Worm (Caenorhabditis elegans) whole organism, L2 larva: ENCODE measurements around the gene nhr-118.

Source experiments
- C34F6.9 ChIP-seq: fragments of 150-350 bp; optimal IDR thresholded peaks from 2 replicates; lab custom pipeline; 2014; ENCODE audit warnings: missing biosample characterization, missing genetic modification characterization
- F13H6.1 ChIP-seq: sonication (generic microtip); optimal IDR thresholded peaks from 2 replicates; lab custom pipeline; 2016; ENCODE audit warnings: missing genetic modification characterization, missing compliant biosample characterization
- R02D3.7 ChIP-seq: fragments of 150-350 bp; optimal IDR thresholded peaks from 2 replicates; lab custom pipeline; 2014; ENCODE audit warnings: missing biosample characterization, missing genetic modification characterization
- Y55F3AM.14 ChIP-seq: fragments of 200-800 bp; sonication (Bioruptor generic); optimal IDR thresholded peaks from 2 replicates; lab custom pipeline; 2018; ENCODE audit warnings: mild to moderate bottlenecking, missing genetic modification characterization, missing compliant biosample characterization
- alr-1 ChIP-seq: fragments of 150-350 bp; optimal IDR thresholded peaks from 2 replicates; lab custom pipeline; 2014; ENCODE audit warnings: missing biosample characterization, missing genetic modification characterization
- aly-2 ChIP-seq: fragments of 150-350 bp; optimal IDR thresholded peaks from 2 replicates; lab custom pipeline; 2014; ENCODE audit warnings: missing biosample characterization, missing genetic modification characterization
- ama-1 ChIP-seq: fragments of 150-350 bp; optimal IDR thresholded peaks from 2 replicates; lab custom pipeline; 2018; ENCODE audit warnings: inconsistent platforms
- blmp-1 ChIP-seq: sonication (generic microtip); optimal IDR thresholded peaks from 2 replicates; lab custom pipeline; 2017; ENCODE audit warnings: missing genetic modification characterization, mild to moderate bottlenecking, missing compliant biosample characterization, antibody characterized with exemption, moderate library complexity; ENCODE audit not compliant: insufficient read depth
- ceh-16 ChIP-seq: fragments of 150-350 bp; optimal IDR thresholded peaks from 2 replicates; lab custom pipeline; 2014; ENCODE audit warnings: missing biosample characterization, missing genetic modification characterization
- ceh-82 ChIP-seq: fragments of 150-350 bp; optimal IDR thresholded peaks from 2 replicates; lab custom pipeline; 2014; ENCODE audit warnings: missing biosample characterization, missing genetic modification characterization
- egl-27 ChIP-seq: sonication (generic microtip); optimal IDR thresholded peaks from 3 replicates; lab custom pipeline; 2017; ENCODE audit warnings: missing biosample characterization, missing genetic modification reagents, missing genetic modification characterization
- elt-1 ChIP-seq: fragments of 150-350 bp; optimal IDR thresholded peaks from 2 replicates; lab custom pipeline; 2014; ENCODE audit warnings: missing biosample characterization, missing genetic modification characterization
- elt-3 ChIP-seq: sonication (generic microtip); optimal IDR thresholded peaks from 2 replicates; lab custom pipeline; 2017; ENCODE audit warnings: missing biosample characterization, missing genetic modification characterization
- gmeb-1 ChIP-seq: fragments of 150-350 bp; optimal IDR thresholded peaks from 2 replicates; lab custom pipeline; 2014; ENCODE audit warnings: missing biosample characterization, missing genetic modification characterization
- lin-13 ChIP-seq: fragments of 150-350 bp; optimal IDR thresholded peaks from 2 replicates; lab custom pipeline; 2014; ENCODE audit warnings: missing biosample characterization, missing genetic modification reagents, missing genetic modification characterization
- lsy-2 ChIP-seq, 2 experiments: fragments of 150-350 bp in 1 of 2; sonication (generic microtip) in 1 of 2; optimal IDR thresholded peaks; 2 replicates each; lab custom pipeline; 2014 to 2017; ENCODE audit warnings: missing biosample characterization in 2 of 2, missing genetic modification characterization in 2 of 2
- mab-5 ChIP-seq: fragments of 150-350 bp; optimal IDR thresholded peaks from 2 replicates; lab custom pipeline; 2014; ENCODE audit warnings: missing biosample characterization, missing genetic modification characterization
- mbf-1 ChIP-seq: sonication (generic microtip); optimal IDR thresholded peaks from 2 replicates; lab custom pipeline; 2017; ENCODE audit warnings: missing biosample characterization, missing genetic modification characterization
- mdl-1 ChIP-seq, 2 experiments: fragments of 150-350 bp in 1 of 2; sonication (generic microtip) in 1 of 2; optimal IDR thresholded peaks; 2 replicates each; lab custom pipeline; 2017; ENCODE audit warnings: missing biosample characterization in 2 of 2, missing genetic modification characterization in 2 of 2
- nhr-10 ChIP-seq: sonication (generic microtip); optimal IDR thresholded peaks from 2 replicates; lab custom pipeline; 2017; ENCODE audit warnings: missing biosample characterization, missing genetic modification characterization
- nhr-11 ChIP-seq: fragments of 150-350 bp; optimal IDR thresholded peaks from 2 replicates; lab custom pipeline; 2014; ENCODE audit warnings: missing biosample characterization, missing genetic modification characterization
- nhr-12 ChIP-seq: fragments of 150-350 bp; optimal IDR thresholded peaks from 2 replicates; lab custom pipeline; 2014; ENCODE audit warnings: missing biosample characterization, missing genetic modification characterization
- nhr-129 ChIP-seq: fragments of 150-350 bp; optimal IDR thresholded peaks from 2 replicates; lab custom pipeline; 2014; ENCODE audit warnings: missing biosample characterization, missing genetic modification characterization
- nhr-21 ChIP-seq: fragments of 150-350 bp; optimal IDR thresholded peaks from 2 replicates; lab custom pipeline; 2014; ENCODE audit warnings: missing biosample characterization, missing genetic modification characterization
- nhr-25 ChIP-seq: fragments of 150-350 bp; sonication (generic microtip); optimal IDR thresholded peaks from 3 replicates; lab custom pipeline; 2014; ENCODE audit warnings: missing biosample characterization, missing genetic modification characterization
- peb-1 ChIP-seq: fragments of 150-350 bp; optimal IDR thresholded peaks from 2 replicates; lab custom pipeline; 2014; ENCODE audit warnings: missing biosample characterization, missing genetic modification characterization
- skn-1 ChIP-seq: sonication (generic microtip); optimal IDR thresholded peaks from 2 replicates; lab custom pipeline; 2017; ENCODE audit warnings: missing biosample characterization, missing genetic modification characterization
- sma-3 ChIP-seq: sonication (generic microtip); optimal IDR thresholded peaks from 2 replicates; lab custom pipeline; 2016; ENCODE audit warnings: missing genetic modification reagents, missing genetic modification characterization, missing compliant biosample characterization
- sma-9 ChIP-seq, 2 experiments: fragments of 150-350 bp in 1 of 2; sonication (generic microtip) in 1 of 2; optimal IDR thresholded peaks; 2 replicates each; lab custom pipeline; 2014 to 2016; ENCODE audit warnings: missing genetic modification characterization in 2 of 2, mild to moderate bottlenecking in 1 of 2, missing biosample characterization in 1 of 2, missing compliant biosample characterization in 1 of 2, missing genetic modification reagents in 1 of 2, moderate library complexity in 1 of 2
- snpc-4 ChIP-seq: fragments of 150-350 bp; optimal IDR thresholded peaks from 2 replicates; lab custom pipeline; 2014; ENCODE audit warnings: missing biosample characterization, missing genetic modification characterization
- unc-39 ChIP-seq: fragments of 150-350 bp; optimal IDR thresholded peaks from 2 replicates; lab custom pipeline; 2014; ENCODE audit warnings: missing biosample characterization, missing genetic modification characterization
- unc-55 ChIP-seq: fragments of 150-350 bp; sonication (generic microtip); optimal IDR thresholded peaks from 3 replicates; lab custom pipeline; 2014; ENCODE audit warnings: missing biosample characterization, missing genetic modification reagents, missing genetic modification characterization
- unc-62 ChIP-seq: fragments of 150-350 bp; optimal IDR thresholded peaks from 2 replicates; lab custom pipeline; 2014; ENCODE audit warnings: missing biosample characterization, missing genetic modification reagents, missing genetic modification characterization
- ztf-1 ChIP-seq: fragments of 200-800 bp; sonication (Bioruptor generic); conservative IDR thresholded peaks from 2 replicates; pipeline ENCODE4 v1.3.6; 2022; ENCODE audit warnings: missing genetic modification characterization, missing compliant biosample characterization
- ztf-4 ChIP-seq: fragments of 150-350 bp; optimal IDR thresholded peaks from 2 replicates; lab custom pipeline; 2014; ENCODE audit warnings: missing biosample characterization, missing genetic modification characterization

Gene nhr-118

DNA sequence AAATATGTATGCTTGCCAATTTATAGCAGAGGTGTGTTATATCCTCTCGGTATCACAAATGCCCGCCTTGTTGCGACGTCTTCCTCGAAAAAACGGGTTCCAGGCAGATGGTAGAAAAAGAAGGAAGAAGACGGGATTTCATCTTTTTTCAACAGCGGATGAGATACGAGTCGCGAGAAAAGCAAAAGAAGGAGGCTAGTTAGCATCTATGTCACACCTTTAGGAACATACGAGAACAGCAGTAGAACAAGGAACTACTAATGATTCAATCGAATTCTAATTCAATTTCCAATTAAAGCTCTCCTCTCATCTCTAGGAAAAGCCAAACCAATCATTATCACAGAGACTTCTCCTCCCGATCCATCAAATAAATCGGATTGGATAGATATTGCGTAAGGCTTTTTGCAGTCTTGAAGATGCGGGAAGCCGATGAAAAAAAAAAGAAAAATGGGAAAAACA lies 7.0 kb downstream of the nhr-118 start, which contains the start of gene grl-5:
grl-5 (minus strand) TSS at position 51 of the 459 bp plus-strand sequence.
- TF ChIP-seq mbf-1 (tag; lab: Kevin White, UChicago): no peak
- no peak for TF ChIP-seq nhr-25
- TF ChIP-seq nhr-129 (tag; lab: Kevin White, UChicago): no peak
- no peak for TF ChIP-seq ceh-16
- no peak for TF ChIP-seq sma-9 (GFP tag; optimal IDR thresholded peaks at IDR 0.05; lab: Kevin White, UChicago)
- TF ChIP-seq sma-9 (tag; optimal IDR thresholded peaks at IDR 0.05; lab: Kevin White, UChicago): no peak
- TF ChIP-seq aly-2 (tag; lab: Kevin White, UChicago): no peak
- no peak for TF ChIP-seq elt-3 (tag; lab: Kevin White, UChicago)
- no peak for TF ChIP-seq skn-1 (tag; lab: Kevin White, UChicago)
- no peak for TF ChIP-seq lin-13 (GFP tag; lab: Kevin White, UChicago)
- TF ChIP-seq F13H6.1 (tag; lab: Kevin White, UChicago): no peak
- no peak for TF ChIP-seq elt-1 (tag; lab: Kevin White, UChicago)
- no peak for TF ChIP-seq gmeb-1 (tag; lab: Kevin White, UChicago)
- TF ChIP-seq unc-39: no peak
- TF ChIP-seq ama-1 (lab: Kevin White, UChicago): no peak
- TF ChIP-seq sma-3 (GFP tag; lab: Kevin White, UChicago): no peak
- TF ChIP-seq egl-27 (tag; lab: Kevin White, UChicago): no peak
- no peak for TF ChIP-seq mdl-1 (tag; optimal IDR thresholded peaks at IDR 0.05; lab: Kevin White, UChicago)
- TF ChIP-seq R02D3.7 (tag; lab: Kevin White, UChicago): no peak
- TF ChIP-seq peb-1 (tag; lab: Kevin White, UChicago): no peak

DNA sequence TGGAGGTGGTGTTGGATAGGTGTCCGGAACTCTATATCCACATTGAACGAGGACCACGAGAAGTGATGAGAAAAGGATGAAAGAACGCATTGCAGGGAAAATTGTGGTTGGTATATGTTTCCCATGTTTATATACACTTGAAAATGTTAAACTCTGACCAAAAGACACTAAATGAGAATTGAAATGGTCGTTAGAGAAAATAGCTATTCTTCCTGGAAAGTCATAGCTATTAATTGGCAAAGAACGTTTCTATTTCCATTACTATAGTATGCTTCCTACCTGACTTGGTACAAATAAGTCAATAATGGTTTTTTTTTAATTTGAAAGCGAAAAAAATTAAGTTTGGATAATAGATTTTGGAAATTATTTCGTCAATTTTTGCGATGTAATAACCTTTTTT lies 9.1 kb downstream of the nhr-118 start, which contains the start of gene Y47D7A.18:
Y47D7A.18 (minus strand) TSS at position 101 of the 400 bp plus-strand sequence.
- TF ChIP-seq unc-39: no peak
- no peak for TF ChIP-seq ztf-4 (tag; lab: Kevin White, UChicago)
- no peak for TF ChIP-seq nhr-129 (tag; lab: Kevin White, UChicago)
- no peak for TF ChIP-seq sma-9 (GFP tag; optimal IDR thresholded peaks at IDR 0.05; lab: Kevin White, UChicago)
- no peak for TF ChIP-seq sma-9 (tag; optimal IDR thresholded peaks at IDR 0.05; lab: Kevin White, UChicago)
- no peak for TF ChIP-seq ztf-1 (GFP tag; lab: Robert Waterston, UW)
- no peak for TF ChIP-seq lsy-2 (tag; optimal IDR thresholded peaks at IDR 0.05; lab: Kevin White, UChicago)
- TF ChIP-seq nhr-10 (tag; lab: Kevin White, UChicago): no peak
- TF ChIP-seq skn-1 (tag; lab: Kevin White, UChicago): no peak
- no peak for TF ChIP-seq R02D3.7 (tag; lab: Kevin White, UChicago)
- TF ChIP-seq elt-3 (tag; lab: Kevin White, UChicago): no peak
- no peak for TF ChIP-seq aly-2 (tag; lab: Kevin White, UChicago)
- TF ChIP-seq nhr-11 (tag; lab: Kevin White, UChicago): no peak
- TF ChIP-seq nhr-25: no peak
- TF ChIP-seq unc-62 (GFP tag; lab: Kevin White, UChicago): no peak
- TF ChIP-seq nhr-12 (tag; lab: Kevin White, UChicago): no peak

DNA sequence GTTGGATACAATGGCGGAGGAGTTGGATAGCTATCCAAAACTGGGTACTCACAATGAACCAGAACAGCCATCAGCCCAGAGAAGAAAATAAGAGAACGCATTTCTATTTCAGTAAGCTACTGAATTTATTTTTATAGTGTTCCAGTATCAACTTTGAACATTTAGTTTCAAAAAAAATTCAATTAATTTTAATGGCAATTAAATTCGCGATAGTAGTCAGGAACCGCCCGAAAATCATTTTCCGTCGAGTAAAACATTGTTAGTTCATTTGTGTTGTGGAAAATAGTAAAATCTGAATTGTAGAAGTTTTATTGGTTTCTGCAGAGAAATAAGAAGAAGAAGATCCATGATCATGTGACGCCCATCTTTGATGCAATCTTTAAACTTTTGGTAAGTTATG lies 10.5 kb downstream of the nhr-118 start, which contains the start of gene Y47D7A.6:
Y47D7A.6 (minus strand) TSS at position 101 of the 400 bp plus-strand sequence.
- TF ChIP-seq elt-3 (tag; lab: Kevin White, UChicago): no peak

ce11 chrV:4419767-4420322 lies 12.2 kb downstream of the nhr-118 start, which contains the start of the genes Y47D7A.7 and Y47D7A.2:
Y47D7A.7 (minus strand) TSS chrV:4419867.
Y47D7A.2 (plus strand) TSS chrV:4420272.
- TF ChIP-seq C34F6.9 (tag; lab: Kevin White, UChicago) (no peak), ztf-1 (GFP tag; lab: Robert Waterston, UW) (no peak), egl-27 (tag; lab: Kevin White, UChicago) (no peak)

ce11 chrV:4421475-4421874 lies 13.9 kb downstream of the nhr-118 start, which contains the start of gene skr-14:
skr-14 (minus strand) TSS chrV:4421575.
- TF ChIP-seq ztf-1 (GFP tag; lab: Robert Waterston, UW) (no peak), unc-55 (GFP tag; lab: Kevin White, UChicago) (no peak), snpc-4 (tag; lab: Kevin White, UChicago) (no peak), nhr-25 (no peak), ceh-82 (no peak), mab-5 (no peak), nhr-129 (tag; lab: Kevin White, UChicago) (no peak), Y55F3AM.14 (GFP tag; lab: Kevin White, UChicago) (no peak), blmp-1 (no peak), gmeb-1 (tag; lab: Kevin White, UChicago) (no peak), nhr-21 (tag; lab: Kevin White, UChicago) (no peak), ama-1 (lab: Kevin White, UChicago) (no peak), alr-1 (tag; lab: Kevin White, UChicago) (no peak)
- TF ChIP-seq, all 48 proteins: peak for 0
